Fruit fly (Drosophila melanogaster): ENCODE results near the gene CG9458.

CG9458 gene

dm6 chr3R:9800644-9801330 lies 18.9 kb downstream of the CG9458 start, which contains the start of the genes CG9467 and CG8526 (continued):
- TF ChIP-seq mam (GFP tag; optimal IDR thresholded peaks at IDR 0.05) (peak; percentile 59), klu (GFP tag; IDR thresholded peaks at IDR 0.05) (no peak; the same call in 1 of the 2 replicates), ab (GFP tag; optimal IDR thresholded peaks at IDR 0.05) (no peak), bab2 (GFP tag; optimal IDR thresholded peaks at IDR 0.05) (peak; percentile 49), eyg (GFP tag; optimal IDR thresholded peaks at IDR 0.05) (no peak), TFAM (GFP tag; optimal IDR thresholded peaks at IDR 0.05) (no peak), B-H2 (GFP tag; optimal IDR thresholded peaks at IDR 0.05) (no peak), Atf3 (GFP tag; optimal IDR thresholded peaks at IDR 0.05) (no peak), CG11093 (GFP tag; IDR thresholded peaks at IDR 0.05) (0 out of 3 replicates have a peak, but pooled peaks have one; percentile 41), Ada2b (GFP tag; IDR thresholded peaks at IDR 0.05) (0 out of 2 replicates have a peak, but pooled peaks have one; percentile 8), CG17359 (tag; optimal IDR thresholded peaks at IDR 0.05) (peak; percentile 51), oc (tag; optimal IDR thresholded peaks at IDR 0.05) (no peak), CG10431 (GFP tag; optimal IDR thresholded peaks at IDR 0.05) (no peak), dan (GFP tag; IDR thresholded peaks at IDR 0.05) (no peak), E2f2 (GFP tag; IDR thresholded peaks at IDR 0.05) (peak; percentile 82), CG30403 (GFP tag; optimal IDR thresholded peaks at IDR 0.05) (peak; percentile 80), CG4282 (GFP tag; optimal IDR thresholded peaks at IDR 0.05) (no peak), toy (GFP tag; IDR thresholded peaks at IDR 0.05) (no peak), Gsc (GFP tag; IDR thresholded peaks at IDR 0.05) (no peak), lmd (GFP tag; IDR thresholded peaks at IDR 0.05) (peak; percentile 65), hbn (GFP tag; IDR thresholded peaks at IDR 0.05; ENCODE audit: partially characterized antibody) (peak; percentile 75), CG16815 (GFP tag; optimal IDR thresholded peaks at IDR 0.05) (peak; percentile 60), H2.0 (GFP tag; IDR thresholded peaks at IDR 0.05) (peak; percentile 50), CG4424 (GFP tag; optimal IDR thresholded peaks at IDR 0.05) (peak; percentile 76), CkIIα-i1 (GFP tag; IDR thresholded peaks at IDR 0.05) (no peak), Rx (GFP tag; IDR thresholded peaks at IDR 0.05) (no peak), CG1233 (GFP tag; optimal IDR thresholded peaks at IDR 0.05) (peak; percentile 23), Xbp1 (GFP tag; optimal IDR thresholded peaks at IDR 0.05) (peak; percentile 80), dmrt99B (tag; optimal IDR thresholded peaks at IDR 0.05) (no peak), emc (GFP tag; optimal IDR thresholded peaks at IDR 0.05) (no peak), CoRest (tag; optimal IDR thresholded peaks at IDR 0.05) (peak; percentile 89), chinmo (GFP tag; IDR thresholded peaks at IDR 0.05; ENCODE audit: partially characterized antibody) (peak; percentile 79; the same call in 2 of the 4 replicates), Lhr (GFP tag; optimal IDR thresholded peaks at IDR 0.05) (peak; percentile 66), Hmr (GFP tag; optimal IDR thresholded peaks at IDR 0.05) (peak; percentile 74), exex (tag; optimal IDR thresholded peaks at IDR 0.05) (no peak), CG4617 (GFP tag; optimal IDR thresholded peaks at IDR 0.05; ENCODE audit: borderline replicate concordance) (peak; percentile 80), CG9797 (GFP tag; optimal IDR thresholded peaks at IDR 0.05) (peak; percentile 85), crc (GFP tag; optimal IDR thresholded peaks at IDR 0.05) (no peak), CG17328 (GFP tag; IDR thresholded peaks at IDR 0.05) (no peak), CG1832 (GFP tag; optimal IDR thresholded peaks at IDR 0.05) (no peak), CG5953 (GFP tag; IDR thresholded peaks at IDR 0.05) (no peak), dpn (GFP tag; optimal IDR thresholded peaks at IDR 0.05) (peak; percentile 52 to 71), run (tag; optimal IDR thresholded peaks at IDR 0.05) (no peak), Awh (GFP tag; IDR thresholded peaks at IDR 0.05) (no peak), Hsf (GFP tag; optimal IDR thresholded peaks at IDR 0.05) (peak; percentile 60), psq (GFP tag; optimal IDR thresholded peaks at IDR 0.05) (no peak), Dll (GFP tag; IDR thresholded peaks at IDR 0.05; ENCODE audit: partially characterized antibody) (peak; percentile 88), CG3163 (GFP tag; optimal IDR thresholded peaks at IDR 0.05) (no peak), Trl (optimal IDR thresholded peaks at IDR 0.05) (no peak), Trl (GFP tag; optimal IDR thresholded peaks at IDR 0.05) (peak; percentile 28), Fer2 (tag; optimal IDR thresholded peaks at IDR 0.05) (peak; percentile 30)
